Worm (Caenorhabditis elegans): ENCODE results near the gene F52E4.5.

DNA sequence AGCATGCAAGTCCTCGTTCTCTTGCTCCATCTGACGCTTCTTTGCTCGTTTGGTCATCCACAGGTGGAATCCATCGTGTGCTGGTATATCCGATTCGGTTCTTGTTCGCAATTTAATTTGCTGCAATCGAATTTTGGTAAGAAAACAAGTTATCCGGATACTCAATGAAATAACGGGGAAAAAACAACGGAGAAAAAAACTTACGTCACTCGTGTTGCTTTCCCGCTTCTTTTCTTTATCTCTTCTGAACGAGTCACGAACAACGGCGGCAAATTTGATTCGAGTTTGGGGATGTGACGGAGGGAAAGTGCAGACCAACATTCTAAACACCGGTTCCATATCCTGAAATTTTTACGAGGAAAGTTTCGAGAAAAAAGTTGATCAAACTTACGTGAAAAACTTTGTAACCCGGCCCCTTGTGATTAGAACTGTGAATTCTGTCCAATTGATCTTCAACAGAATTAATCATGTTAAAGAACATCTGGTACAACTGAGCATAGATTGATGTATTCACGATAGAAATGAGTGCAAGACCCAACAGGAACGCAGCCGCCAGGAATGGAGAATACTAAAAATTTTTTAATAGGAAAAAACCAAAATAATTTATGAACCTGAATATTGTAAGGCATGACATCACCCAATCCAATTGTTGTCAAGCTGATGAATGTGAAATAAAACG is 35.7 kb downstream of the F52E4.5 start:
- TF ChIP-seq dao-5 (tag; optimal IDR thresholded peaks at IDR 0.05) (no peak), W03F9.2 (tag; optimal IDR thresholded peaks at IDR 0.05) (no peak), him-1 (tag; optimal IDR thresholded peaks at IDR 0.05) (no peak)
